Worm (Caenorhabditis elegans) whole organism, L2 larva: ENCODE measurements around the gene ZK593.2.

ENCODE experiments used
- blmp-1 ChIP-seq: sonication (generic microtip); optimal IDR thresholded peaks from 2 replicates; lab custom pipeline; 2017; ENCODE audit warnings: missing genetic modification characterization, mild to moderate bottlenecking, missing compliant biosample characterization, antibody characterized with exemption, moderate library complexity; ENCODE audit not compliant: insufficient read depth
- dmd-4 ChIP-seq: sonication (generic microtip); optimal IDR thresholded peaks from 2 replicates; lab custom pipeline; 2017; ENCODE audit warnings: missing biosample characterization, missing genetic modification characterization
- elt-3 ChIP-seq: sonication (generic microtip); optimal IDR thresholded peaks from 2 replicates; lab custom pipeline; 2017; ENCODE audit warnings: missing biosample characterization, missing genetic modification characterization
- lin-13 ChIP-seq: fragments of 150-350 bp; optimal IDR thresholded peaks from 2 replicates; lab custom pipeline; 2014; ENCODE audit warnings: missing biosample characterization, missing genetic modification reagents, missing genetic modification characterization
- nhr-77 ChIP-seq: fragments of 150-350 bp; optimal IDR thresholded peaks from 2 replicates; lab custom pipeline; 2014; ENCODE audit warnings: missing biosample characterization, missing genetic modification characterization
- unc-39 ChIP-seq: fragments of 150-350 bp; optimal IDR thresholded peaks from 2 replicates; lab custom pipeline; 2014; ENCODE audit warnings: missing biosample characterization, missing genetic modification characterization

DNA sequence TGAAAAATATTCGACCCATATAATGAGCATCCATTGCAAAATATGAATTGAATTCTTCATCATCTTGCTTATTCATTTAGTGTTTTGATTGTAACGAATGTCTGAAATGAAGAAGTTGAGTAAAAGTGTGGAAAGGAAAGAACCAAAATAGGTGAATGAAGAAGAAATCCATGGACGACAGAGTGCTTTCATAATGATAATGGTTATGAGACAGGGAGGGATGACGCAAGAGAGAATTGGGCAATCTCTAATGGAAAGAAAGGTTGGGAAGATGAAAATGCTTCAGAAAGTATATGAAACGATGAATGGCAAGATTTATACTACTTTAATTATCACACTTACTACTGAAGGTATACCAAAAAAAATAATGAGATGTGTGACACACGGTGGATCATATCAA, 8.9 kb upstream of the ZK593.2 start, which contains the start of gene ZK596.3:
- TF ChIP-seq lin-13 (GFP tag; lab: Kevin White, UChicago) (no peak), unc-39 (tag; lab: Kevin White, UChicago) (no peak), elt-3 (tag; lab: Kevin White, UChicago) (no peak), blmp-1 (tag; lab: Kevin White, UChicago) (no peak), dmd-4 (no peak), nhr-77 (tag; lab: Kevin White, UChicago) (no peak)
